Worm (Caenorhabditis elegans) whole organism, late embryonic: ENCODE measurements around the gene lips-17.

Experiments used
- ama-1 ChIP-seq: fragments of 150-350 bp; optimal IDR thresholded peaks from 2 replicates; lab custom pipeline; 2014
- ceh-24 ChIP-seq: sonication (generic microtip); optimal IDR thresholded peaks from 2 replicates; lab custom pipeline; 2016; ENCODE audit warnings: mild to moderate bottlenecking, missing genetic modification characterization, missing compliant biosample characterization
- ceh-6 ChIP-seq: fragments of 200-800 bp; sonication (Bioruptor generic); optimal IDR thresholded peaks from 2 replicates; lab custom pipeline; 2018; ENCODE audit warnings: mild to moderate bottlenecking, missing genetic modification characterization, missing compliant biosample characterization
- dmd-4 ChIP-seq: sonication (generic microtip); optimal IDR thresholded peaks from 2 replicates; lab custom pipeline; 2016; ENCODE audit warnings: borderline replicate concordance, missing genetic modification characterization, missing compliant biosample characterization
- dve-1 ChIP-seq: sonication (generic microtip); optimal IDR thresholded peaks from 2 replicates; lab custom pipeline; 2017; ENCODE audit warnings: antibody characterized with exemption, mild to moderate bottlenecking, missing genetic modification characterization, missing compliant biosample characterization
- fkh-10 ChIP-seq: fragments of 150-350 bp; optimal IDR thresholded peaks from 2 replicates; lab custom pipeline; 2014; ENCODE audit warnings: missing biosample characterization, missing genetic modification reagents, missing genetic modification characterization
- nhr-11 ChIP-seq: fragments of 150-350 bp; optimal IDR thresholded peaks from 2 replicates; lab custom pipeline; 2014; ENCODE audit warnings: missing biosample characterization, missing genetic modification characterization
- odd-2 ChIP-seq: sonication (generic microtip); optimal IDR thresholded peaks from 2 replicates; lab custom pipeline; 2017; ENCODE audit warnings: antibody characterized with exemption, mild to moderate bottlenecking, missing genetic modification characterization, missing compliant biosample characterization
- rnt-1 ChIP-seq: sonication (generic microtip); optimal IDR thresholded peaks from 2 replicates; lab custom pipeline; 2016; ENCODE audit warnings: missing genetic modification characterization, missing compliant biosample characterization
- sox-4 ChIP-seq: sonication (generic microtip); optimal IDR thresholded peaks from 2 replicates; lab custom pipeline; 2017; ENCODE audit warnings: mild to moderate bottlenecking, missing genetic modification characterization, inconsistent platforms, missing compliant biosample characterization
- tbx-2 ChIP-seq: sonication (generic microtip); optimal IDR thresholded peaks from 2 replicates; lab custom pipeline; 2016; ENCODE audit warnings: missing genetic modification characterization, missing compliant biosample characterization
- unc-86 ChIP-seq: sonication (generic microtip); optimal IDR thresholded peaks from 2 replicates; lab custom pipeline; 2016; ENCODE audit warnings: missing genetic modification characterization, missing compliant biosample characterization

DNA sequence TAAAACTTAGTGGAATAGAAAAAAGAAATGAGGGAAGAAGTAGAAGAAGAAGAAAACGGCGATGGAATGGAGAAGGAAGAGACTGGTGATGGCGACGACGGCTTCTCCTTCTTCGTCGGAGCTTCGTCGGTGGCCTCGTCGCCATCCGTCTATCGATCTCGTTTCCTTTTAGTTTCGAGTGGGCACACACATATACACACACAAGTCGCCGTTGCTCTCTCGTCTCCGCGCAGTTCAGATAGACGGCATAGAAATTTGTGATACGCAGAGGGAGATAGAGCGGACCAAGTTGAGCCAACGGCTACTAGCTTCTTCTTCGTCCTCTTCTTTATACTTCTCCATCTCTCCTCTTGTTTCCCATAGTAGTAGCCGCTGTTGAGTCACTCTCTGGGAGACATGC, 14.8 kb upstream of the lips-17 start:
- TF ChIP-seq ceh-6 (GFP tag; lab: Kevin White, UChicago) = no peak
- no peak for TF ChIP-seq fkh-10 (GFP tag; lab: Kevin White, UChicago)
- TF ChIP-seq dmd-4 = no peak
- TF ChIP-seq nhr-11 (tag; lab: Kevin White, UChicago) = no peak
- no peak for TF ChIP-seq unc-86
- TF ChIP-seq dve-1 (tag; lab: Kevin White, UChicago) = no peak
- TF ChIP-seq ceh-24 (tag; lab: Kevin White, UChicago) = no peak
- no peak for TF ChIP-seq odd-2
- TF ChIP-seq tbx-2 (tag; lab: Kevin White, UChicago) = peak; percentile 36
- TF ChIP-seq ama-1 = no peak
- no peak for TF ChIP-seq rnt-1 (tag; lab: Kevin White, UChicago)
- TF ChIP-seq sox-4 = no peak
